Fruit fly (Drosophila melanogaster) whole organism, embryonic: Measurements from ENCODE around the gene red.

ENCODE experiments used
- ATbp ChIP-seq: fragments of 200-800 bp; sonication (Bioruptor generic); optimal IDR thresholded peaks from 2 replicates; lab custom pipeline; 2017; ENCODE audit warnings: missing biosample characterization, mild to moderate bottlenecking, missing genetic modification characterization, missing genetic modification reagents
- Antp ChIP-seq: fragments of 200-800 bp; sonication (Bioruptor generic); optimal IDR thresholded peaks from 3 replicates; lab custom pipeline; 2016; ENCODE audit warnings: missing biosample characterization, missing genetic modification characterization
- CG11247 ChIP-seq: fragments of 200-800 bp; sonication (Bioruptor generic); IDR thresholded peaks from 2 replicates; pipeline ENCODE4 v1.3.6; 2022; ENCODE audit warnings: missing biosample characterization, missing genetic modification characterization
- CG13775 ChIP-seq: fragments of 200-800 bp; sonication (Bioruptor generic); optimal IDR thresholded peaks from 3 replicates; lab custom pipeline; 2017; ENCODE audit warnings: missing biosample characterization, mild to moderate bottlenecking, missing genetic modification characterization
- CG14014 ChIP-seq: fragments of 200-800 bp; sonication (Bioruptor generic); IDR thresholded peaks from 2 replicates; pipeline ENCODE4 v1.3.6; 2022; ENCODE audit warnings: missing biosample characterization, missing genetic modification characterization
- CG14710 ChIP-seq: fragments of 200-800 bp; sonication (Bioruptor generic); optimal IDR thresholded peaks from 3 replicates; lab custom pipeline; 2019; ENCODE audit warnings: missing biosample characterization, mild to moderate bottlenecking, missing genetic modification characterization, moderate library complexity
- CG15479 ChIP-seq: fragments of 200-800 bp; sonication (Bioruptor generic); optimal IDR thresholded peaks from 3 replicates; lab custom pipeline; 2019; ENCODE audit warnings: missing biosample characterization, mild to moderate bottlenecking, missing genetic modification characterization, moderate library complexity
- CG15601 ChIP-seq: fragments of 200-800 bp; sonication (Bioruptor generic); optimal IDR thresholded peaks from 3 replicates; lab custom pipeline; 2019; ENCODE audit warnings: missing biosample characterization, mild to moderate bottlenecking, missing genetic modification characterization, moderate library complexity
- CG17186 ChIP-seq: fragments of 200-800 bp; sonication (Bioruptor generic); optimal IDR thresholded peaks from 3 replicates; lab custom pipeline; 2017; ENCODE audit warnings: missing biosample characterization, missing genetic modification reagents, missing genetic modification characterization
- CG17612 ChIP-seq: fragments of 200-800 bp; sonication (Bioruptor generic); IDR thresholded peaks from 2 replicates; pipeline ENCODE4 v1.3.6; 2022; ENCODE audit warnings: missing biosample characterization, missing genetic modification characterization
- CG17802 ChIP-seq: fragments of 200-800 bp; sonication (Bioruptor generic); optimal IDR thresholded peaks from 2 replicates; lab custom pipeline; 2018; ENCODE audit warnings: missing biosample characterization, mild to moderate bottlenecking, missing genetic modification characterization, moderate library complexity
- CG18599 ChIP-seq: fragments of 200-800 bp; sonication (Bioruptor generic); optimal IDR thresholded peaks from 3 replicates; lab custom pipeline; 2017; ENCODE audit warnings: missing biosample characterization, missing genetic modification characterization, mild to moderate bottlenecking, moderate library complexity, missing genetic modification reagents
- CG2678 ChIP-seq: fragments of 200-800 bp; sonication (Bioruptor generic); optimal IDR thresholded peaks from 3 replicates; lab custom pipeline; 2019; ENCODE audit warnings: missing biosample characterization, mild to moderate bottlenecking, missing genetic modification characterization, moderate library complexity
- CG2889 ChIP-seq: fragments of 200-800 bp; sonication (Bioruptor generic); IDR thresholded peaks from 3 replicates; pipeline ENCODE4 v1.3.6; 2022; ENCODE audit warnings: missing biosample characterization, missing genetic modification characterization
- CG31365 ChIP-seq: fragments of 200-800 bp; sonication (Bioruptor generic); optimal IDR thresholded peaks from 2 replicates; lab custom pipeline; 2018; ENCODE audit warnings: missing biosample characterization, mild to moderate bottlenecking, missing genetic modification characterization
- CG31441 ChIP-seq: fragments of 200-800 bp; sonication (Bioruptor generic); IDR thresholded peaks from 2 replicates; pipeline ENCODE4 v1.3.6; 2022; ENCODE audit warnings: missing biosample characterization, missing genetic modification characterization
- CG6254 ChIP-seq: fragments of 200-800 bp; sonication (Bioruptor generic); optimal IDR thresholded peaks from 3 replicates; lab custom pipeline; 2017; ENCODE audit warnings: mild to moderate bottlenecking, missing biosample characterization, missing genetic modification reagents, missing genetic modification characterization
- CG7556 ChIP-seq: fragments of 200-800 bp; sonication (Bioruptor generic); optimal IDR thresholded peaks from 2 replicates; lab custom pipeline; 2017; ENCODE audit warnings: missing biosample characterization, mild to moderate bottlenecking, missing genetic modification characterization
- CG8290 ChIP-seq, 3 experiments: fragments of 200-800 bp; sonication (Bioruptor generic); optimal IDR thresholded peaks; 2 replicates each; lab custom pipeline; 2016 to 2019; ENCODE audit warnings: missing biosample characterization in 3 of 3, missing genetic modification characterization in 3 of 3, mild to moderate bottlenecking in 2 of 3, moderate library complexity in 1 of 3
- Fer3 ChIP-seq: fragments of 200-800 bp; sonication (Bioruptor generic); optimal IDR thresholded peaks from 2 replicates; lab custom pipeline; 2018; ENCODE audit warnings: missing biosample characterization, mild to moderate bottlenecking, missing genetic modification characterization, moderate library complexity
- HHEX ChIP-seq: fragments of 200-800 bp; sonication (Bioruptor generic); optimal IDR thresholded peaks from 3 replicates; lab custom pipeline; 2017; ENCODE audit warnings: missing biosample characterization, mild to moderate bottlenecking, missing genetic modification characterization, missing genetic modification reagents
- Hand ChIP-seq: fragments of 200-800 bp; sonication (Bioruptor generic); optimal IDR thresholded peaks from 2 replicates; lab custom pipeline; 2017; ENCODE audit warnings: mild to moderate bottlenecking, missing biosample characterization, missing genetic modification reagents, missing genetic modification characterization
- MBD-R2 ChIP-seq: fragments of 200-800 bp; sonication (Bioruptor generic); IDR thresholded peaks from 2 replicates; pipeline ENCODE4 v1.3.6; 2022; ENCODE audit warnings: missing biosample characterization, missing genetic modification characterization
- NC2α ChIP-seq: fragments of 200-800 bp; sonication (Bioruptor generic); optimal IDR thresholded peaks from 2 replicates; lab custom pipeline; 2016; ENCODE audit warnings: missing biosample characterization, missing genetic modification characterization
- NC2β ChIP-seq: fragments of 200-800 bp; sonication (Bioruptor generic); optimal IDR thresholded peaks from 2 replicates; lab custom pipeline; 2016; ENCODE audit warnings: missing biosample characterization, missing genetic modification characterization
- Pdp1 ChIP-seq, 2 experiments: fragments of 200-800 bp; sonication (Bioruptor generic); optimal IDR thresholded peaks; 3 replicates each; lab custom pipeline; 2016; ENCODE audit warnings: missing biosample characterization in 2 of 2, missing genetic modification characterization in 2 of 2, mild to moderate bottlenecking in 1 of 2, moderate library complexity in 1 of 2
- Scr ChIP-seq: fragments of 200-800 bp; sonication (Bioruptor generic); IDR thresholded peaks from 2 replicates; pipeline ENCODE4 v1.3.6; 2022; ENCODE audit warnings: missing biosample characterization, missing genetic modification characterization; ENCODE audit not compliant: partially characterized antibody
- Spps ChIP-seq: fragments of 200-800 bp; sonication (Bioruptor generic); optimal IDR thresholded peaks from 2 replicates; lab custom pipeline; 2018; ENCODE audit warnings: missing biosample characterization, mild to moderate bottlenecking, missing genetic modification characterization
- Stat92E ChIP-seq, 3 experiments: fragments of >200 bp in 2 of 3; fragments of 200-800 bp in 1 of 3; sonication (Bioruptor generic) in 1 of 3; optimal IDR thresholded peaks; 2 replicates each; lab custom pipeline; 2017 to 2019; ENCODE audit warnings: missing biosample characterization in 3 of 3, missing genetic modification characterization in 3 of 3, mild to moderate bottlenecking in 1 of 3, moderate library complexity in 1 of 3
- Trl ChIP-seq, 3 experiments: fragments of >200 bp in 2 of 3; fragments of 200-800 bp in 1 of 3; sonication (Bioruptor generic) in 1 of 3; optimal IDR thresholded peaks; 2 replicates in 1 of 3; 3 replicates in 2 of 3; lab custom pipeline; 2016 to 2017; ENCODE audit warnings: missing biosample characterization in 1 of 3, missing genetic modification characterization in 1 of 3
- cato ChIP-seq: fragments of 200-800 bp; sonication (Bioruptor generic); optimal IDR thresholded peaks from 2 replicates; lab custom pipeline; 2016; ENCODE audit warnings: missing biosample characterization, missing genetic modification characterization, borderline replicate concordance
- ewg ChIP-seq: fragments of 200-800 bp; sonication (Bioruptor generic); optimal IDR thresholded peaks from 3 replicates; lab custom pipeline; 2017; ENCODE audit warnings: mild to moderate bottlenecking, missing biosample characterization, missing genetic modification reagents, missing genetic modification characterization
- grn ChIP-seq: fragments of 200-800 bp; sonication (Bioruptor generic); optimal IDR thresholded peaks from 3 replicates; lab custom pipeline; 2017; ENCODE audit warnings: missing biosample characterization, missing genetic modification characterization
- inv ChIP-seq: fragments of 200-800 bp; sonication (Bioruptor generic); IDR thresholded peaks from 2 replicates; pipeline ENCODE4 v1.3.6; 2022; ENCODE audit warnings: missing biosample characterization, missing genetic modification characterization; ENCODE audit not compliant: partially characterized antibody
- jumu ChIP-seq: fragments of 200-800 bp; sonication (Bioruptor generic); optimal IDR thresholded peaks from 3 replicates; lab custom pipeline; 2016; ENCODE audit warnings: missing biosample characterization, missing genetic modification characterization
- lola ChIP-seq, 3 experiments: fragments of >200 bp in 2 of 3; fragments of 200-800 bp in 1 of 3; sonication (Bioruptor generic) in 1 of 3; optimal IDR thresholded peaks; 2 replicates each; lab custom pipeline; 2017 to 2019; ENCODE audit warnings: missing biosample characterization in 3 of 3, missing genetic modification characterization in 3 of 3, mild to moderate bottlenecking in 1 of 3, moderate library complexity in 1 of 3
- lov ChIP-seq, 2 experiments: fragments of 200-800 bp in 1 of 2; fragments of >200 bp in 1 of 2; sonication (Bioruptor generic) in 1 of 2; IDR thresholded peaks in 1 of 2; optimal IDR thresholded peaks in 1 of 2; 2 replicates in 1 of 2; 3 replicates in 1 of 2; pipeline versions ENCODE4 v1.3.6 to Lab custom; 2017 to 2022; ENCODE audit warnings: missing biosample characterization in 1 of 2, missing genetic modification characterization in 1 of 2
- mirr ChIP-seq: fragments of 200-800 bp; sonication (Bioruptor generic); optimal IDR thresholded peaks from 3 replicates; lab custom pipeline; 2018; ENCODE audit warnings: missing biosample characterization, mild to moderate bottlenecking, missing genetic modification characterization
- nerfin-2 ChIP-seq: fragments of 200-800 bp; sonication (Bioruptor generic); IDR thresholded peaks from 2 replicates; pipeline ENCODE4 v1.3.6; 2022; ENCODE audit warnings: missing biosample characterization, missing genetic modification characterization; ENCODE audit not compliant: partially characterized antibody
- odd ChIP-seq: fragments of 200-800 bp; sonication (Bioruptor generic); optimal IDR thresholded peaks from 2 replicates; lab custom pipeline; 2017; ENCODE audit warnings: missing biosample characterization, mild to moderate bottlenecking, missing genetic modification characterization
- pb ChIP-seq: fragments of 200-800 bp; sonication (Bioruptor generic); optimal IDR thresholded peaks from 3 replicates; lab custom pipeline; 2016; ENCODE audit warnings: missing biosample characterization, missing genetic modification characterization
- sens ChIP-seq: fragments of 200-800 bp; sonication (Bioruptor generic); peaks from one replicate; lab custom pipeline; 2016; ENCODE audit warnings: missing biosample characterization, missing genetic modification characterization
- so ChIP-seq: fragments of 200-800 bp; sonication (Bioruptor generic); IDR thresholded peaks from 3 replicates; pipeline ENCODE4 v1.3.6; 2022; ENCODE audit warnings: missing biosample characterization, missing genetic modification characterization
- tio ChIP-seq: fragments of 200-800 bp; sonication (Bioruptor generic); optimal IDR thresholded peaks from 2 replicates; lab custom pipeline; 2017; ENCODE audit warnings: missing biosample characterization, missing genetic modification characterization, inconsistent platforms
- vvl ChIP-seq: fragments of 200-800 bp; sonication (Bioruptor generic); IDR thresholded peaks from 2 replicates; pipeline ENCODE4 v1.3.6; 2022; ENCODE audit warnings: missing biosample characterization, missing genetic modification characterization
- wek ChIP-seq: fragments of 200-800 bp; sonication (Bioruptor generic); optimal IDR thresholded peaks from 3 replicates; lab custom pipeline; 2018; ENCODE audit warnings: missing biosample characterization, mild to moderate bottlenecking, missing genetic modification characterization, moderate library complexity
- wor ChIP-seq: fragments of 200-800 bp; sonication (Bioruptor generic); IDR thresholded peaks from 2 replicates; pipeline ENCODE4 v1.3.6; 2022; ENCODE audit warnings: missing biosample characterization, missing genetic modification characterization

Gene red

DNA sequence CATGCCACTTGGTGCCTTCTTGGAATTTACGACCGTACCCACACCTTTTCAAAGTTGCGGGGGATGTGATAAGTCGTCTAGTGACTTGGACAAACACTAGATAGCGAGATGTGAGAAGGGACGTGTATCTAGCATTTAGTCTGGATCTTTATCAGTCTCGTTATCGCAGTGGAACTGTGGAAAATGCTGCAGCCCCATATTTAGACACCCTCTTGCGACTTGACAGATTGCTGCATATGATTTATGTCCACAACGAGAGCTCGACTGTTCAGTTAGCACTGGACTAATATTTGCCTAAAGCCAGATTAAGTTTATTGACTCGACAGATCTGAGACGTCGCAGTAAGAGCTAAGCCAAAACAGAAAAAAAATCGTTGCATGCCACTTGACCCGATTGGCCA is 11.0 kb downstream of the red start (continued):
- TF ChIP-seq CG15479 (GFP tag; lab: Kevin White, UChicago) (no peak), CG6254 (GFP tag; lab: Kevin White, UChicago) (peak; percentile 43), Spps (peak; percentile 31), nerfin-2 (GFP tag; lab: Robert Waterston, UW) (no peak), jumu (GFP tag; lab: Kevin White, UChicago) (no peak), sens (peak; percentile 68), CG8290 (GFP tag; optimal IDR thresholded peaks at IDR 0.05; lab: Kevin White, UChicago) (no peak), CG8290 (tag; optimal IDR thresholded peaks at IDR 0.05; lab: Kevin White, UChicago) (peak in 1 of 2 experiments; percentile 16), lola (GFP tag; optimal IDR thresholded peaks at IDR 0.05; lab: Kevin White, UChicago) (no peak), wek (GFP tag; lab: Kevin White, UChicago) (peak; percentile 45), Trl (optimal IDR thresholded peaks at IDR 0.05; lab: Kevin White, UChicago) (no peak), Trl (GFP tag; optimal IDR thresholded peaks at IDR 0.05; lab: Kevin White, UChicago) (no peak), inv (GFP tag; lab: Robert Waterston, UW) (no peak), ewg (GFP tag; lab: Kevin White, UChicago) (peak; percentile 17), CG31365 (tag; lab: Kevin White, UChicago) (peak; percentile 71), CG11247 (no peak), CG14710 (tag; lab: Kevin White, UChicago) (peak; percentile 31), CG13775 (GFP tag; lab: Kevin White, UChicago) (no peak), HHEX (GFP tag; lab: Kevin White, UChicago) (peak; percentile 52), CG14014 (GFP tag; lab: Robert Waterston, UW) (0 out of 2 replicates have a peak, but pooled peaks have one; percentile 17), grn (GFP tag; lab: Kevin White, UChicago) (peak; percentile 10), tio (GFP tag; lab: Kevin White, UChicago) (no peak), pb (GFP tag; lab: Kevin White, UChicago) (no peak), CG17186 (GFP tag; lab: Kevin White, UChicago) (peak; percentile 21), CG31441 (GFP tag; lab: Robert Waterston, UW) (0 out of 2 replicates have a peak, but pooled peaks have one; percentile 26), CG7556 (no peak), Fer3 (peak; percentile 17), CG15601 (peak; percentile 43), CG2678 (tag; lab: Kevin White, UChicago) (peak; percentile 67), Stat92E (GFP tag; optimal IDR thresholded peaks at IDR 0.05; lab: Kevin White, UChicago) (peak in 1 of 3 experiments; percentile 15), NC2α (GFP tag; lab: Kevin White, UChicago) (no peak), Scr (no peak), CG2889 (0 out of 3 replicates have a peak, but pooled peaks have one; percentile 9), CG18599 (peak; percentile 52), mirr (GFP tag; lab: Kevin White, UChicago) (peak; percentile 12), odd (GFP tag; lab: Kevin White, UChicago) (peak; percentile 50), lov (optimal IDR thresholded peaks at IDR 0.05; lab: Kevin White, UChicago) (no peak), lov (GFP tag; IDR thresholded peaks at IDR 0.05; lab: Robert Waterston, UW) (peak; percentile 72; the same call in 1 of the 3 replicates), vvl (GFP tag; lab: Robert Waterston, UW) (0 out of 2 replicates have a peak, but pooled peaks have one; percentile 26), Pdp1 (GFP tag; optimal IDR thresholded peaks at IDR 0.05; lab: Kevin White, UChicago) (peak in 1 of 2 experiments; percentile 11), CG17802 (tag; lab: Kevin White, UChicago) (no peak), NC2β (GFP tag; lab: Kevin White, UChicago) (peak; percentile 30), so (GFP tag; lab: Robert Waterston, UW) (0 out of 3 replicates have a peak, but pooled peaks have one; percentile 13), Hand (GFP tag; lab: Kevin White, UChicago) (no peak), MBD-R2 (no peak), CG17612 (GFP tag; lab: Robert Waterston, UW) (no peak), Antp (GFP tag; lab: Kevin White, UChicago) (no peak), cato (GFP tag; lab: Kevin White, UChicago) (no peak), wor (no peak), ATbp (GFP tag; lab: Kevin White, UChicago) (peak; percentile 70)
